Fruit fly (Drosophila melanogaster) whole organism, prepupa: ENCODE data around the gene ATPsynCF6.

ENCODE experiments used
- CG10631 ChIP-seq: fragments of 200-800 bp; sonication (Bioruptor generic); optimal IDR thresholded peaks from 2 replicates; lab custom pipeline; 2016; ENCODE audit warnings: missing biosample characterization, missing genetic modification characterization
- CG11762 ChIP-seq: fragments of 200-800 bp; sonication (Bioruptor generic); optimal IDR thresholded peaks from 3 replicates; lab custom pipeline; 2016; ENCODE audit warnings: missing biosample characterization, missing genetic modification characterization; ENCODE audit not compliant: insufficient read depth
- CG15336 ChIP-seq: fragments of 200-800 bp; sonication (Bioruptor generic); IDR thresholded peaks from 2 replicates; pipeline ENCODE4 v1.3.6; 2022; ENCODE audit warnings: missing biosample characterization, missing genetic modification characterization
- CG1621 ChIP-seq: fragments of 200-800 bp; sonication (Bioruptor generic); optimal IDR thresholded peaks from 3 replicates; lab custom pipeline; 2018; ENCODE audit warnings: missing biosample characterization, mild to moderate bottlenecking, missing genetic modification characterization
- CG31627 ChIP-seq: fragments of 200-800 bp; sonication (Bioruptor generic); optimal IDR thresholded peaks from 3 replicates; lab custom pipeline; 2016; ENCODE audit warnings: missing biosample characterization, missing genetic modification characterization
- CG32006 ChIP-seq: fragments of 200-800 bp; sonication (Bioruptor generic); optimal IDR thresholded peaks from 3 replicates; lab custom pipeline; 2017; ENCODE audit warnings: missing biosample characterization, mild to moderate bottlenecking, missing genetic modification characterization
- CG34406 ChIP-seq: fragments of 200-800 bp; sonication (Bioruptor generic); optimal IDR thresholded peaks from 3 replicates; lab custom pipeline; 2016; ENCODE audit warnings: missing biosample characterization, missing genetic modification characterization
- CG3919 ChIP-seq: fragments of 200-800 bp; sonication (Bioruptor generic); optimal IDR thresholded peaks from 3 replicates; lab custom pipeline; 2016; ENCODE audit warnings: missing biosample characterization, missing genetic modification characterization
- CG4318 ChIP-seq: fragments of 200-800 bp; sonication (Bioruptor generic); optimal IDR thresholded peaks from 3 replicates; lab custom pipeline; 2017; ENCODE audit warnings: missing biosample characterization, mild to moderate bottlenecking, missing genetic modification characterization
- CG6163 ChIP-seq: fragments of 200-800 bp; sonication (Bioruptor generic); IDR thresholded peaks from 3 replicates; pipeline ENCODE4 v1.3.6; 2022; ENCODE audit warnings: missing biosample characterization, missing genetic modification characterization
- CG6276 ChIP-seq: fragments of 200-800 bp; sonication (Bioruptor generic); optimal IDR thresholded peaks from 2 replicates; lab custom pipeline; 2017; ENCODE audit warnings: missing biosample characterization, mild to moderate bottlenecking, missing genetic modification characterization
- CG6808 ChIP-seq: fragments of 200-800 bp; sonication (Bioruptor generic); optimal IDR thresholded peaks from 3 replicates; lab custom pipeline; 2017; ENCODE audit warnings: missing biosample characterization, missing genetic modification characterization, mild to moderate bottlenecking, moderate library complexity, missing genetic modification reagents
- CG6854 ChIP-seq: fragments of 200-800 bp; sonication (Bioruptor generic); optimal IDR thresholded peaks from 2 replicates; lab custom pipeline; 2017; ENCODE audit warnings: missing biosample characterization, mild to moderate bottlenecking, missing genetic modification characterization
- CG7368 ChIP-seq: fragments of 200-800 bp; sonication (Bioruptor generic); optimal IDR thresholded peaks from 3 replicates; lab custom pipeline; 2016; ENCODE audit warnings: missing biosample characterization, missing genetic modification characterization
- CG8119 ChIP-seq: fragments of 200-800 bp; sonication (Bioruptor generic); IDR thresholded peaks from 3 replicates; pipeline ENCODE4 v1.3.6; 2022; ENCODE audit warnings: missing biosample characterization, missing genetic modification characterization
- CG8632 ChIP-seq: fragments of 200-800 bp; sonication (Bioruptor generic); optimal IDR thresholded peaks from 3 replicates; lab custom pipeline; 2016; ENCODE audit warnings: missing biosample characterization, missing genetic modification characterization
- CG9139 ChIP-seq: fragments of 200-800 bp; sonication (Bioruptor generic); optimal IDR thresholded peaks from 3 replicates; lab custom pipeline; 2017; ENCODE audit warnings: missing biosample characterization, mild to moderate bottlenecking, missing genetic modification characterization
- Eip78C ChIP-seq: fragments of 200-800 bp; sonication (Bioruptor generic); peaks from one replicate; lab custom pipeline; 2016; ENCODE audit warnings: missing biosample characterization, missing genetic modification characterization
- Eip93F ChIP-seq: fragments of 200-800 bp; sonication (Bioruptor generic); optimal IDR thresholded peaks from 2 replicates; lab custom pipeline; 2016; ENCODE audit warnings: missing biosample characterization, mild to moderate bottlenecking, missing genetic modification characterization
- Ets21C ChIP-seq: fragments of 200-800 bp; sonication (Bioruptor generic); optimal IDR thresholded peaks from 3 replicates; lab custom pipeline; 2016; ENCODE audit warnings: missing biosample characterization, missing genetic modification characterization
- Gug ChIP-seq: fragments of 200-800 bp; sonication (Bioruptor generic); IDR thresholded peaks from 2 replicates; pipeline ENCODE4 v1.3.6; 2022; ENCODE audit warnings: missing biosample characterization, missing genetic modification characterization
- Hr4 ChIP-seq: fragments of 200-800 bp; sonication (Bioruptor generic); optimal IDR thresholded peaks from 3 replicates; lab custom pipeline; 2016; ENCODE audit warnings: missing biosample characterization, missing genetic modification characterization
- Lpt ChIP-seq: fragments of 200-800 bp; sonication (Bioruptor generic); optimal IDR thresholded peaks from 3 replicates; lab custom pipeline; 2016; ENCODE audit warnings: missing biosample characterization, missing genetic modification characterization
- OdsH ChIP-seq: fragments of 200-800 bp; sonication (Bioruptor generic); optimal IDR thresholded peaks from 3 replicates; lab custom pipeline; 2016; ENCODE audit warnings: missing biosample characterization, missing genetic modification characterization
- Sox102F ChIP-seq: fragments of 200-800 bp; sonication (Bioruptor generic); optimal IDR thresholded peaks from 2 replicates; lab custom pipeline; 2016; ENCODE audit warnings: missing biosample characterization, mild to moderate bottlenecking, missing genetic modification characterization
- achi ChIP-seq: fragments of 200-800 bp; sonication (Bioruptor generic); optimal IDR thresholded peaks from 3 replicates; lab custom pipeline; 2016; ENCODE audit warnings: missing biosample characterization, missing genetic modification characterization
- acj6 ChIP-seq: fragments of 200-800 bp; sonication (Bioruptor generic); optimal IDR thresholded peaks from 3 replicates; lab custom pipeline; 2016; ENCODE audit warnings: missing biosample characterization, missing genetic modification characterization
- cyc ChIP-seq: fragments of 200-800 bp; sonication (Bioruptor generic); optimal IDR thresholded peaks from 3 replicates; lab custom pipeline; 2016; ENCODE audit warnings: missing biosample characterization, missing genetic modification characterization
- dsx ChIP-seq: fragments of 200-800 bp; optimal IDR thresholded peaks from 3 replicates; lab custom pipeline; 2019; ENCODE audit warnings: missing biosample characterization, mild to moderate bottlenecking, missing genetic modification characterization, moderate library complexity; ENCODE audit not compliant: poor library complexity, severe bottlenecking
- eg ChIP-seq: fragments of 200-800 bp; sonication (Bioruptor generic); IDR thresholded peaks from 3 replicates; pipeline ENCODE4 v1.3.6; 2022; ENCODE audit warnings: missing biosample characterization, missing genetic modification characterization
- fd59A ChIP-seq: fragments of 200-800 bp; sonication (Bioruptor generic); optimal IDR thresholded peaks from 2 replicates; lab custom pipeline; 2017; ENCODE audit warnings: missing biosample characterization, mild to moderate bottlenecking, missing genetic modification characterization, missing genetic modification reagents
- fd85E ChIP-seq: fragments of 200-800 bp; sonication (Bioruptor generic); optimal IDR thresholded peaks from 3 replicates; lab custom pipeline; 2016; ENCODE audit warnings: missing biosample characterization, missing genetic modification characterization
- fkh ChIP-seq: fragments of 200-800 bp; sonication (Bioruptor generic); optimal IDR thresholded peaks from 3 replicates; lab custom pipeline; 2017; ENCODE audit warnings: missing biosample characterization, mild to moderate bottlenecking, missing genetic modification characterization, moderate library complexity
- lz ChIP-seq: fragments of 200-800 bp; sonication (Bioruptor generic); optimal IDR thresholded peaks from 3 replicates; lab custom pipeline; 2016; ENCODE audit warnings: missing biosample characterization, missing genetic modification characterization
- net ChIP-seq: fragments of 200-800 bp; sonication (Bioruptor generic); optimal IDR thresholded peaks from 3 replicates; lab custom pipeline; 2016; ENCODE audit warnings: missing biosample characterization, missing genetic modification characterization
- pdm3 ChIP-seq: fragments of 200-800 bp; sonication (Bioruptor generic); optimal IDR thresholded peaks from 3 replicates; lab custom pipeline; 2016; ENCODE audit warnings: missing biosample characterization, missing genetic modification characterization
- salr ChIP-seq, 2 experiments: fragments of 200-800 bp; sonication (Bioruptor generic); optimal IDR thresholded peaks; 3 replicates each; lab custom pipeline; 2016 to 2018; ENCODE audit warnings: missing biosample characterization in 2 of 2, missing genetic modification characterization in 2 of 2, mild to moderate bottlenecking in 1 of 2
- svp ChIP-seq: fragments of 200-800 bp; sonication (Bioruptor generic); peaks from one replicate; lab custom pipeline; 2016; ENCODE audit warnings: missing biosample characterization, missing genetic modification characterization
- topi ChIP-seq: fragments of 200-800 bp; sonication (Bioruptor generic); optimal IDR thresholded peaks from 3 replicates; lab custom pipeline; 2016; ENCODE audit warnings: missing biosample characterization, missing genetic modification characterization
- vri ChIP-seq: fragments of 200-800 bp; sonication (Bioruptor generic); optimal IDR thresholded peaks from 3 replicates; lab custom pipeline; 2016; ENCODE audit warnings: missing biosample characterization, mild to moderate bottlenecking, missing genetic modification characterization

Gene ATPsynCF6

dm6 chr3R:23398979-23399378 is 43.1 kb upstream of the ATPsynCF6 start (continued):
- no peak for TF ChIP-seq cyc (GFP tag; lab: Kevin White, UChicago)
- no peak for TF ChIP-seq CG8632
- TF ChIP-seq fd85E: no peak
- TF ChIP-seq Sox102F (GFP tag; lab: Kevin White, UChicago): no peak
- TF ChIP-seq CG6163 (GFP tag; lab: Robert Waterston, UW): peak; percentile 64; the same call in 2 of the 3 replicates
- no peak for TF ChIP-seq CG7368 (GFP tag; lab: Kevin White, UChicago)
- TF ChIP-seq Eip78C (GFP tag; lab: Kevin White, UChicago): peak; percentile 67
- no peak for TF ChIP-seq vri
- TF ChIP-seq net (GFP tag; lab: Kevin White, UChicago): peak; percentile 3
- no peak for TF ChIP-seq CG34406 (GFP tag; lab: Kevin White, UChicago)
- TF ChIP-seq Gug: peak; percentile 14; the same call in 1 of the 2 replicates
- no peak for TF ChIP-seq CG6808 (GFP tag; lab: Kevin White, UChicago)

- TF ChIP-seq fkh (GFP tag; lab: Kevin White, UChicago): no peak
- no peak for TF ChIP-seq lz (GFP tag; lab: Kevin White, UChicago)
- TF ChIP-seq CG4318 (GFP tag; lab: Kevin White, UChicago): peak; percentile 19
- no peak for TF ChIP-seq Eip93F
- TF ChIP-seq Lpt (GFP tag; lab: Kevin White, UChicago): peak; percentile 19
- TF ChIP-seq pdm3: no peak
- TF ChIP-seq Ets21C (GFP tag; lab: Kevin White, UChicago): no peak
- TF ChIP-seq achi (GFP tag; lab: Kevin White, UChicago): peak; percentile 2
- TF ChIP-seq CG9139 (GFP tag; lab: Kevin White, UChicago): no peak
- peak; percentile 55 for TF ChIP-seq CG6276 (GFP tag; lab: Kevin White, UChicago)
- 0 out of 3 replicates have a peak, but pooled peaks have one; percentile 42 for TF ChIP-seq CG6163 (GFP tag; lab: Robert Waterston, UW)
- TF ChIP-seq Gug: no peak
- no peak for TF ChIP-seq fd59A (GFP tag; lab: Kevin White, UChicago)
- TF ChIP-seq dsx (GFP tag; lab: Kevin White, UChicago): no peak
- no peak for TF ChIP-seq CG6854 (GFP tag; lab: Kevin White, UChicago)
- no peak for TF ChIP-seq CG3919 (GFP tag; lab: Kevin White, UChicago)
- TF ChIP-seq CG7368 (GFP tag; lab: Kevin White, UChicago): no peak
- no peak for TF ChIP-seq vri
- TF ChIP-seq Eip78C (GFP tag; lab: Kevin White, UChicago): peak; percentile 63
- no peak for TF ChIP-seq CG11762 (GFP tag; lab: Kevin White, UChicago)
- TF ChIP-seq salr (GFP tag; optimal IDR thresholded peaks at IDR 0.05; lab: Kevin White, UChicago): no peak
- TF ChIP-seq CG15336 (GFP tag; lab: Robert Waterston, UW): peak; percentile 69
- no peak for TF ChIP-seq topi (GFP tag; lab: Kevin White, UChicago)
- no peak for TF ChIP-seq acj6 (GFP tag; lab: Kevin White, UChicago)
- peak; percentile 77 for TF ChIP-seq CG8119
- TF ChIP-seq cyc (GFP tag; lab: Kevin White, UChicago): no peak
- no peak for TF ChIP-seq CG1621 (tag; lab: Kevin White, UChicago)
- peak; percentile 39 for TF ChIP-seq Hr4
- TF ChIP-seq CG31627: no peak
- peak; percentile 42; the same call in 1 of the 3 replicates for TF ChIP-seq eg (GFP tag; lab: Robert Waterston, UW)
- peak; percentile 4 for TF ChIP-seq OdsH (GFP tag; lab: Kevin White, UChicago)
- no peak for TF ChIP-seq svp (GFP tag; lab: Kevin White, UChicago)
- peak; percentile 63 for TF ChIP-seq CG32006 (GFP tag; lab: Kevin White, UChicago)
- TF ChIP-seq CG10631 (GFP tag; lab: Kevin White, UChicago): peak; percentile 18
Observed at dm6 chr3R:23396548-23397294, 40.9 kb upstream of the ATPsynCF6 start.
